Worm (Caenorhabditis elegans) whole organism, young adult: ENCODE data around the gene nep-3.

Experiments used
- B0261.1 ChIP-seq: sonication (generic microtip); optimal IDR thresholded peaks from 2 replicates; lab custom pipeline; 2016; ENCODE audit warnings: mild to moderate bottlenecking, missing genetic modification characterization, moderate library complexity, missing compliant biosample characterization
- C06A6.2 ChIP-seq: fragments of 200-800 bp; sonication (Bioruptor generic); conservative IDR thresholded peaks from 2 replicates; pipeline ENCODE4 v1.3.6; 2022; ENCODE audit warnings: missing genetic modification characterization, missing compliant biosample characterization
- F52B5.7 ChIP-seq: sonication (generic microtip); optimal IDR thresholded peaks from 2 replicates; lab custom pipeline; 2016; ENCODE audit warnings: mild to moderate bottlenecking, missing genetic modification characterization, missing compliant biosample characterization
- F57A8.1 ChIP-seq: fragments of 200-800 bp; sonication (Bioruptor generic); optimal IDR thresholded peaks from 2 replicates; lab custom pipeline; 2018; ENCODE audit warnings: mild to moderate bottlenecking, missing genetic modification characterization, moderate library complexity, missing compliant biosample characterization
- Y67H2A.10 ChIP-seq: fragments of 200-800 bp; sonication (Bioruptor generic); conservative IDR thresholded peaks from 2 replicates; pipeline ENCODE4 v1.3.6; 2022; ENCODE audit warnings: missing genetic modification reagents, missing genetic modification characterization, missing compliant biosample characterization
- akir-1 ChIP-seq: fragments of 200-800 bp; sonication (Bioruptor generic); optimal IDR thresholded peaks from 2 replicates; lab custom pipeline; 2018; ENCODE audit warnings: mild to moderate bottlenecking, missing genetic modification characterization, moderate library complexity, missing compliant biosample characterization
- aptf-2 ChIP-seq: fragments of 200-800 bp; sonication (Bioruptor generic); conservative IDR thresholded peaks from 2 replicates; pipeline ENCODE4 v1.3.6; 2022; ENCODE audit warnings: missing genetic modification reagents, missing genetic modification characterization, missing compliant biosample characterization
- athp-1 ChIP-seq: sonication (generic microtip); optimal IDR thresholded peaks from 2 replicates; lab custom pipeline; 2017; ENCODE audit warnings: mild to moderate bottlenecking, missing genetic modification characterization, missing compliant biosample characterization
- attf-6 ChIP-seq: fragments of 200-800 bp; sonication (Bioruptor generic); IDR thresholded peaks from 2 replicates; pipeline ENCODE4 v1.3.6; 2022; ENCODE audit warnings: missing genetic modification reagents, missing genetic modification characterization, missing compliant biosample characterization
- ceh-100 ChIP-seq: fragments of 200-800 bp; sonication (Bioruptor generic); IDR thresholded peaks from 2 replicates; pipeline ENCODE4 v1.3.6; 2022; ENCODE audit warnings: missing genetic modification reagents, missing genetic modification characterization, missing compliant biosample characterization
- chd-7 ChIP-seq: sonication (generic microtip); optimal IDR thresholded peaks from 2 replicates; lab custom pipeline; 2016; ENCODE audit warnings: mild to moderate bottlenecking, missing genetic modification characterization, moderate library complexity, missing compliant biosample characterization
- egl-44 ChIP-seq: fragments of 200-800 bp; sonication (Bioruptor generic); IDR thresholded peaks from 2 replicates; pipeline ENCODE4 v1.3.6; 2022; ENCODE audit warnings: missing genetic modification reagents, missing genetic modification characterization, missing compliant biosample characterization
- ekl-4 ChIP-seq: fragments of 200-800 bp; sonication (Bioruptor generic); IDR thresholded peaks from 2 replicates; pipeline ENCODE4 v1.3.6; 2022; ENCODE audit warnings: missing genetic modification reagents, missing genetic modification characterization, missing compliant biosample characterization
- ets-4 ChIP-seq: fragments of 200-800 bp; sonication (Bioruptor generic); optimal IDR thresholded peaks from 2 replicates; lab custom pipeline; 2018; ENCODE audit warnings: mild to moderate bottlenecking, missing genetic modification characterization, missing compliant biosample characterization
- fkh-3 ChIP-seq: sonication (generic microtip); optimal IDR thresholded peaks from 2 replicates; lab custom pipeline; 2016; ENCODE audit warnings: mild to moderate bottlenecking, missing genetic modification characterization, missing compliant biosample characterization
- hlh-12 ChIP-seq: sonication (generic microtip); optimal IDR thresholded peaks from 2 replicates; lab custom pipeline; 2016; ENCODE audit warnings: missing genetic modification characterization, missing compliant biosample characterization
- hmg-1.2 ChIP-seq: fragments of 200-800 bp; sonication (Bioruptor generic); IDR thresholded peaks from 2 replicates; pipeline ENCODE4 v1.3.6; 2022; ENCODE audit warnings: missing genetic modification reagents, missing genetic modification characterization, missing compliant biosample characterization
- lag-1 ChIP-seq: fragments of 200-800 bp; sonication (Bioruptor generic); IDR thresholded peaks from 2 replicates; pipeline ENCODE4 v1.3.6; 2022; ENCODE audit warnings: missing genetic modification reagents, missing genetic modification characterization, missing compliant biosample characterization
- lin-35 ChIP-seq, 3 experiments: fragments of 150-350 bp in 2 of 3; sonication (generic microtip) in 1 of 3; optimal IDR thresholded peaks; 2 replicates each; lab custom pipeline; 2014 to 2018; ENCODE audit warnings: missing biosample characterization in 3 of 3, missing genetic modification characterization in 3 of 3, missing genetic modification reagents in 3 of 3
- lsl-1 ChIP-seq: fragments of 200-800 bp; sonication (Bioruptor generic); optimal IDR thresholded peaks from 2 replicates; lab custom pipeline; 2018; ENCODE audit warnings: mild to moderate bottlenecking, missing genetic modification characterization, moderate library complexity, missing compliant biosample characterization
- mes-4 ChIP-seq: sonication (generic microtip); optimal IDR thresholded peaks from 2 replicates; lab custom pipeline; 2016; ENCODE audit warnings: missing genotype, missing genetic modification characterization, missing compliant biosample characterization
- nhr-120 ChIP-seq: fragments of 200-800 bp; sonication (Bioruptor generic); IDR thresholded peaks from 2 replicates; pipeline ENCODE4 v1.3.6; 2022; ENCODE audit warnings: missing genetic modification characterization, missing compliant biosample characterization
- nhr-80 ChIP-seq: sonication (generic microtip); optimal IDR thresholded peaks from 2 replicates; lab custom pipeline; 2016; ENCODE audit warnings: missing genetic modification characterization, missing compliant biosample characterization
- nhr-90 ChIP-seq: sonication (generic microtip); optimal IDR thresholded peaks from 2 replicates; lab custom pipeline; 2016; ENCODE audit warnings: missing genotype, mild to moderate bottlenecking, missing genetic modification characterization, missing compliant biosample characterization
- rcor-1 ChIP-seq: fragments of 200-800 bp; sonication (Bioruptor generic); IDR thresholded peaks from 2 replicates; pipeline ENCODE4 v1.3.6; 2022; ENCODE audit warnings: missing genetic modification reagents, missing genetic modification characterization, missing compliant biosample characterization
- rec-8 ChIP-seq, 2 experiments: sonication (generic microtip); optimal IDR thresholded peaks; 2 replicates each; lab custom pipeline; 2016; ENCODE audit warnings: mild to moderate bottlenecking in 2 of 2, missing genetic modification characterization in 2 of 2, missing genetic modification reagents in 2 of 2, missing genotype in 2 of 2, missing biosample characterization in 1 of 2, missing compliant biosample characterization in 1 of 2, moderate library complexity in 1 of 2
- rpc-1 ChIP-seq, 2 experiments: fragments of 150-350 bp in 1 of 2; sonication (generic microtip) in 1 of 2; optimal IDR thresholded peaks; 2 replicates each; lab custom pipeline; 2014 to 2018; ENCODE audit warnings: missing biosample characterization in 1 of 2, missing genetic modification characterization in 1 of 2, missing genetic modification reagents in 1 of 2, missing genotype in 1 of 2
- sdz-38 ChIP-seq: sonication (generic microtip); optimal IDR thresholded peaks from 2 replicates; lab custom pipeline; 2016; ENCODE audit warnings: missing genotype, missing genetic modification characterization, missing compliant biosample characterization
- zfh-2 ChIP-seq: fragments of 200-800 bp; sonication (Bioruptor generic); conservative IDR thresholded peaks from 2 replicates; pipeline ENCODE4 v1.3.6; 2022; ENCODE audit warnings: missing genetic modification reagents, missing genetic modification characterization, missing compliant biosample characterization
- zim-3 ChIP-seq: sonication (generic microtip); optimal IDR thresholded peaks from 2 replicates; lab custom pipeline; 2017; ENCODE audit warnings: mild to moderate bottlenecking, missing genetic modification characterization, moderate library complexity, missing compliant biosample characterization
- ztf-18 ChIP-seq: sonication (generic microtip); optimal IDR thresholded peaks from 2 replicates; lab custom pipeline; 2016; ENCODE audit warnings: missing genotype, mild to moderate bottlenecking, missing genetic modification characterization, missing compliant biosample characterization
- ztf-22 ChIP-seq: fragments of 200-800 bp; sonication (Bioruptor generic); optimal IDR thresholded peaks from 2 replicates; lab custom pipeline; 2018; ENCODE audit warnings: mild to moderate bottlenecking, missing genetic modification characterization, moderate library complexity, missing compliant biosample characterization

nep-3 gene

DNA sequence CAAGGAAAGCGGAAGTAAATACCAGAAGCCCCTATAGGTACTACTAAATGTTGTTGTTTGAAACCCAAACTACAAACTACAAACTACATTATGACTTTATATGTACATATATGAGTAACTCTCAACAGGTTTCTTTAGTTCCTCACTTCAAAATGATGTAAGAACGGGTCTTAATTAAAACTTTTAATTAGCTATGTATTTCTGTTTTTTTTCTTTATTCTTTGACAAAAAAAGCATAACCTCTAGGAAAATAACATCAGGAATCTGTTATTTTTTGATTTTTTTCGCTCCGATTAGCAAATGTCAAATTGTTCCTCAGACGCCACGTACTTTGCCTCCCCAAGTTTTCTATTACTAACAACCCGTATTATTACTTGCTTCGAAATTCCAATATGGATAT is 1.3 kb upstream of the nep-3 start, which contains the start of gene srh-250:
srh-250 (plus strand) TSS at position 301 of the 400 bp plus-strand sequence.
- no peak for TF ChIP-seq lin-35 (GFP tag; optimal IDR thresholded peaks at IDR 0.05; lab: Kevin White, UChicago)
- TF ChIP-seq F52B5.7 (tag; lab: Kevin White, UChicago), result no peak
- TF ChIP-seq aptf-2, result no peak

ce11 chrII:3877874-3878273 is 847 bp upstream of the nep-3 start, which contains the start of gene sdz-7:
Gene sdz-7, minus strand, starts transcription at chrII:3877974.
- TF ChIP-seq akir-1 (GFP tag; lab: Kevin White, UChicago) (no peak), egl-44 (GFP tag; lab: Robert Waterston, UW) (no peak), zim-3 (tag; lab: Kevin White, UChicago) (no peak), Y67H2A.10 (GFP tag; lab: Robert Waterston, UW) (no peak), nhr-80 (tag; lab: Kevin White, UChicago) (no peak), ets-4 (no peak), nhr-120 (GFP tag; lab: Robert Waterston, UW) (no peak), ztf-18 (tag; lab: Kevin White, UChicago) (no peak), ztf-22 (GFP tag; lab: Kevin White, UChicago) (no peak), rec-8 (tag; optimal IDR thresholded peaks at IDR 0.05; lab: Kevin White, UChicago) (no peak), athp-1 (tag; lab: Kevin White, UChicago) (no peak), attf-6 (GFP tag; lab: Robert Waterston, UW) (no peak), lag-1 (no peak), C06A6.2 (no peak), lsl-1 (GFP tag; lab: Kevin White, UChicago) (no peak), chd-7 (tag; lab: Kevin White, UChicago) (no peak)
- TF ChIP-seq, all 124 proteins: peak for 0

ce11 chrII:3869601-3870000 is 7.4 kb downstream of the nep-3 start, which contains the start of gene oac-10:
Gene oac-10, plus strand, starts transcription at chrII:3869901.
- TF ChIP-seq rcor-1 (GFP tag; lab: Robert Waterston, UW) (no peak), rpc-1 (optimal IDR thresholded peaks at IDR 0.05; lab: Kevin White, UChicago) (no peak), rpc-1 (tag; optimal IDR thresholded peaks at IDR 0.05; lab: Kevin White, UChicago) (no peak), mes-4 (no peak), nhr-90 (tag; lab: Kevin White, UChicago) (no peak)

ce11 chrII:3864652-3865051 is 12.4 kb downstream of the nep-3 start, which contains the start of gene nhr-261:
Gene nhr-261, minus strand, starts transcription at chrII:3864752.
- no peak for TF ChIP-seq zim-3 (tag; lab: Kevin White, UChicago)
- TF ChIP-seq fkh-3 (tag; lab: Kevin White, UChicago), result no peak
- TF ChIP-seq F57A8.1, result no peak
- no peak for TF ChIP-seq B0261.1 (tag; lab: Kevin White, UChicago)
- no peak for TF ChIP-seq hlh-12 (tag; lab: Kevin White, UChicago)
- no peak for TF ChIP-seq F52B5.7 (tag; lab: Kevin White, UChicago)
- no peak for TF ChIP-seq ekl-4 (GFP tag; lab: Robert Waterston, UW)
- no peak for TF ChIP-seq hmg-1.2 (GFP tag; lab: Robert Waterston, UW)

ce11 chrII:3862053-3862452 is 15.0 kb downstream of the nep-3 start:
- TF ChIP-seq zfh-2 (no peak), nhr-80 (tag; lab: Kevin White, UChicago) (no peak), sdz-38 (no peak), ceh-100 (no peak)
